Fruit fly (Drosophila melanogaster): ENCODE measurements around the gene LanA.

Gene LanA

dm6 chr3L:6256408-6257188 is 38.8 kb upstream of the LanA start, which contains the start of gene Best2 (continued):
- peak; percentile 50 for TF ChIP-seq Doc2 (GFP tag; IDR thresholded peaks at IDR 0.05)
- no peak for TF ChIP-seq inv (GFP tag; IDR thresholded peaks at IDR 0.05; ENCODE audit: partially characterized antibody)
- TF ChIP-seq ken (GFP tag; IDR thresholded peaks at IDR 0.05), result peak; percentile 84
- TF ChIP-seq CG1792 (GFP tag; optimal IDR thresholded peaks at IDR 0.05), result peak; percentile 61
- peak; percentile 72 for TF ChIP-seq CG13894 (tag; optimal IDR thresholded peaks at IDR 0.05)
- TF ChIP-seq scrt (GFP tag; optimal IDR thresholded peaks at IDR 0.05), result peak; percentile 80
- TF ChIP-seq gem (tag; optimal IDR thresholded peaks at IDR 0.05), result peak; percentile 94
- no peak for TF ChIP-seq pan (optimal IDR thresholded peaks at IDR 0.05)
- TF ChIP-seq pan (GFP tag; optimal IDR thresholded peaks at IDR 0.05 in 1 of 2, IDR thresholded peaks at IDR 0.05 in 1 of 2), result peak in 1 of 2 experiments; percentile 95
- peak; percentile 53 for TF ChIP-seq eyg (GFP tag; optimal IDR thresholded peaks at IDR 0.05)
- peak in 1 of 2 experiments; percentile 58 for TF ChIP-seq crp (GFP tag; optimal IDR thresholded peaks at IDR 0.05)
- TF ChIP-seq nerfin-2 (GFP tag; IDR thresholded peaks at IDR 0.05; ENCODE audit: partially characterized antibody), result no peak
- peak; percentile 82 for TF ChIP-seq Hr3 (GFP tag; optimal IDR thresholded peaks at IDR 0.05)
- peak; percentile 79 for TF ChIP-seq ATbp (GFP tag; optimal IDR thresholded peaks at IDR 0.05)
- TF ChIP-seq bcd (GFP tag; optimal IDR thresholded peaks at IDR 0.05), result peak; percentile 87
- peak; percentile 90 for TF ChIP-seq ranshi (GFP tag; IDR thresholded peaks at IDR 0.05)
- peak; percentile 81 for TF ChIP-seq CG14050 (GFP tag; IDR thresholded peaks at IDR 0.05)
- peak; percentile 93 for TF ChIP-seq CG7372 (GFP tag; IDR thresholded peaks at IDR 0.05)
- TF ChIP-seq CG10543 (GFP tag; optimal IDR thresholded peaks at IDR 0.05), result peak; percentile 90
- peak in 1 of 2 experiments; percentile 91 for TF ChIP-seq Hr78 (GFP tag; optimal IDR thresholded peaks at IDR 0.05)
- peak; percentile 54; the same call in 1 of the 2 replicates for TF ChIP-seq CG10321 (GFP tag; IDR thresholded peaks at IDR 0.05)
- TF ChIP-seq rib (GFP tag; IDR thresholded peaks at IDR 0.05), result peak; percentile 86
- peak; percentile 72 for TF ChIP-seq sqz (GFP tag; optimal IDR thresholded peaks at IDR 0.05)
- peak; percentile 79 for TF ChIP-seq CG17612 (GFP tag; IDR thresholded peaks at IDR 0.05)
- TF ChIP-seq dm (GFP tag; optimal IDR thresholded peaks at IDR 0.05), result peak; percentile 36
- peak; percentile 75 for TF ChIP-seq cas (GFP tag; IDR thresholded peaks at IDR 0.05)
- TF ChIP-seq Med (GFP tag), result peak; percentile 85
- TF ChIP-seq p53 (GFP tag; optimal IDR thresholded peaks at IDR 0.05), result no peak
- TF ChIP-seq kay (GFP tag; optimal IDR thresholded peaks at IDR 0.05), result peak; percentile 79
- TF ChIP-seq dati (GFP tag; IDR thresholded peaks at IDR 0.05), result no peak
- TF ChIP-seq da (GFP tag; optimal IDR thresholded peaks at IDR 0.05), result peak; percentile 6
- peak; percentile 85 for TF ChIP-seq CG8388 (GFP tag; optimal IDR thresholded peaks at IDR 0.05)
- TF ChIP-seq tio (GFP tag; optimal IDR thresholded peaks at IDR 0.05), result peak; percentile 71
- no peak for TF ChIP-seq wek (GFP tag; optimal IDR thresholded peaks at IDR 0.05)
- TF ChIP-seq NC2β (GFP tag; optimal IDR thresholded peaks at IDR 0.05), result peak; percentile 39
- peak; percentile 61; the same call in 1 of the 2 replicates for TF ChIP-seq dan (GFP tag; IDR thresholded peaks at IDR 0.05)
- peak; percentile 80 for TF ChIP-seq Dek (tag; optimal IDR thresholded peaks at IDR 0.05)
- TF ChIP-seq Ptx1 (GFP tag; IDR thresholded peaks at IDR 0.05), result peak; percentile 94
- peak; percentile 91 for TF ChIP-seq CG6689 (GFP tag; IDR thresholded peaks at IDR 0.05)
- peak; percentile 22; the same call in 1 of the 2 replicates for TF ChIP-seq Bgb (GFP tag; IDR thresholded peaks at IDR 0.05; ENCODE audit: partially characterized antibody)
- TF ChIP-seq CG31441 (GFP tag; IDR thresholded peaks at IDR 0.05), result peak; percentile 88
- peak; percentile 94 for TF ChIP-seq lmd (GFP tag; IDR thresholded peaks at IDR 0.05)
- peak; percentile 88 for TF ChIP-seq Meics (GFP tag; optimal IDR thresholded peaks at IDR 0.05)
- TF ChIP-seq Neu2 (GFP tag; optimal IDR thresholded peaks at IDR 0.05; ENCODE audit: borderline replicate concordance), result no peak
- peak; percentile 80 to 81 for TF ChIP-seq dpn (GFP tag; optimal IDR thresholded peaks at IDR 0.05)
- TF ChIP-seq caup (GFP tag; optimal IDR thresholded peaks at IDR 0.05; ENCODE audit: severe bottlenecking), result peak; percentile 79
- TF ChIP-seq PHDP (tag; optimal IDR thresholded peaks at IDR 0.05), result peak; percentile 86
- TF ChIP-seq Jarid2 (GFP tag; optimal IDR thresholded peaks at IDR 0.05), result peak; percentile 70
- TF ChIP-seq CTCF (GFP tag; optimal IDR thresholded peaks at IDR 0.05), result no peak
